Fruit fly (Drosophila melanogaster): ENCODE measurements around the gene CG17321.

dm6 chr2L:18886904-18887303 is 41.9 kb downstream of the CG17321 start:
- no peak for TF ChIP-seq net (GFP tag; optimal IDR thresholded peaks at IDR 0.05)
- no peak for TF ChIP-seq fd59A (GFP tag; optimal IDR thresholded peaks at IDR 0.05)
- TF ChIP-seq CG6808 (GFP tag; optimal IDR thresholded peaks at IDR 0.05) = no peak
- no peak for TF ChIP-seq Blimp-1 (GFP tag; optimal IDR thresholded peaks at IDR 0.05)

Data from whole organism, prepupa.